Fruit fly (Drosophila melanogaster) S2 (cell line): Measurements from ENCODE around the gene GAA1.

Experiments used
- CG8478 ChIP-seq: fragments of >200 bp; optimal IDR thresholded peaks from 2 replicates; lab custom pipeline; 2018
- CTCF ChIP-seq, 2 experiments: fragments of >200 bp; optimal IDR thresholded peaks; 2 replicates each; lab custom pipeline; 2018

- no peak for TF ChIP-seq CG8478 (lab: Kevin White, UChicago)
- no peak for TF ChIP-seq CTCF (optimal IDR thresholded peaks at IDR 0.05; lab: Kevin White, UChicago)
These were observed 26.3 kb upstream of the GAA1 start for dm6 chrX:5899241-5900145.
